Worm (Caenorhabditis elegans): Measurements from ENCODE around the gene M60.7.
A peak's percentile ranks its signal among the peaks of the same experiment; 100 is the strongest.

The M60.7 gene

ce11 chrX:8276984-8277383 lies 16.0 kb upstream of the M60.7 start:
- TF ChIP-seq lsy-2 (tag; optimal IDR thresholded peaks at IDR 0.05): no peak
- TF ChIP-seq nhr-12 (tag; optimal IDR thresholded peaks at IDR 0.05): no peak
- no peak for TF ChIP-seq M03D4.4 (tag; optimal IDR thresholded peaks at IDR 0.05)
- no peak for TF ChIP-seq nhr-2 (tag; optimal IDR thresholded peaks at IDR 0.05)
- TF ChIP-seq ham-2 (GFP tag; optimal IDR thresholded peaks at IDR 0.05): no peak
- TF ChIP-seq unc-62 (GFP tag; optimal IDR thresholded peaks at IDR 0.05): no peak
- no peak for TF ChIP-seq hlh-1 (tag; optimal IDR thresholded peaks at IDR 0.05)
- TF ChIP-seq ceh-83 (GFP tag; optimal IDR thresholded peaks at IDR 0.05): no peak

ce11 chrX:8276333-8276732 lies 15.4 kb upstream of the M60.7 start:
- TF ChIP-seq unc-120 (tag; optimal IDR thresholded peaks at IDR 0.05; ENCODE audit: poor library complexity, severe bottlenecking) (peak; percentile 42), sptf-1 (tag; optimal IDR thresholded peaks at IDR 0.05) (peak; percentile 18), elt-3 (tag; optimal IDR thresholded peaks at IDR 0.05) (no peak)

ce11 chrX:8274869-8275268 lies 13.9 kb upstream of the M60.7 start, which contains the start of gene ksr-1:
ksr-1 (plus strand) TSS chrX:8275169.
- TF ChIP-seq pha-4 (tag; optimal IDR thresholded peaks at IDR 0.05) (no peak), elt-1 (tag; optimal IDR thresholded peaks at IDR 0.05; ENCODE audit: borderline replicate concordance, insufficient read depth) (no peak), cnd-1 (tag; optimal IDR thresholded peaks at IDR 0.05) (no peak), mls-2 (tag; optimal IDR thresholded peaks at IDR 0.05) (no peak)

ce11 chrX:8273496-8273895 lies 12.5 kb upstream of the M60.7 start:
- TF ChIP-seq nhr-28 (tag; optimal IDR thresholded peaks at IDR 0.05) (no peak), cnd-1 (tag; optimal IDR thresholded peaks at IDR 0.05) (peak; percentile 65), lin-32 (GFP tag; optimal IDR thresholded peaks at IDR 0.05) (peak; percentile 8), nhr-76 (tag; optimal IDR thresholded peaks at IDR 0.05) (no peak), lsy-2 (tag; optimal IDR thresholded peaks at IDR 0.05) (no peak), lin-13 (tag; optimal IDR thresholded peaks at IDR 0.05) (no peak), tbx-8 (GFP tag; optimal IDR thresholded peaks at IDR 0.05) (no peak), hlh-1 (tag; optimal IDR thresholded peaks at IDR 0.05) (peak; percentile 51), elt-1 (tag; optimal IDR thresholded peaks at IDR 0.05; ENCODE audit: borderline replicate concordance, insufficient read depth) (no peak), snpc-4 (tag; optimal IDR thresholded peaks at IDR 0.05) (no peak), zip-8 (tag; optimal IDR thresholded peaks at IDR 0.05) (peak; percentile 92), ztf-11 (tag; optimal IDR thresholded peaks at IDR 0.05) (no peak), drap-1 (GFP tag; optimal IDR thresholded peaks at IDR 0.05) (no peak)

- no peak for TF ChIP-seq elt-1 (tag; optimal IDR thresholded peaks at IDR 0.05; ENCODE audit: borderline replicate concordance, insufficient read depth)
- no peak for TF ChIP-seq zip-8 (tag; optimal IDR thresholded peaks at IDR 0.05)
- no peak for TF ChIP-seq sem-2 (GFP tag; optimal IDR thresholded peaks at IDR 0.05)
- TF ChIP-seq lin-32 (GFP tag; optimal IDR thresholded peaks at IDR 0.05): no peak
- TF ChIP-seq sptf-1 (tag; optimal IDR thresholded peaks at IDR 0.05): no peak
Observed at ce11 chrX:8270971-8271553, 10.1 kb upstream of the M60.7 start, which contains the start of gene cutl-29. cutl-29 (minus strand) TSS chrX:8271021.

ce11 chrX:8268083-8268482 lies 7.1 kb upstream of the M60.7 start:
- TF ChIP-seq ceh-83 (GFP tag; optimal IDR thresholded peaks at IDR 0.05) (no peak), ceh-39 (tag; optimal IDR thresholded peaks at IDR 0.05) (no peak), elt-1 (tag; optimal IDR thresholded peaks at IDR 0.05; ENCODE audit: borderline replicate concordance, insufficient read depth) (no peak), mls-2 (tag; optimal IDR thresholded peaks at IDR 0.05) (no peak), ces-1 (GFP tag; optimal IDR thresholded peaks at IDR 0.05) (peak; percentile 79), flh-1 (GFP tag; optimal IDR thresholded peaks at IDR 0.05) (no peak), unc-62 (GFP tag; optimal IDR thresholded peaks at IDR 0.05) (no peak)

- peak; percentile 30 for TF ChIP-seq hlh-1 (tag; optimal IDR thresholded peaks at IDR 0.05)
- no peak for TF ChIP-seq snpc-4 (tag; optimal IDR thresholded peaks at IDR 0.05)
Observed at ce11 chrX:8262734-8263133, 1.8 kb upstream of the M60.7 start.

Data from whole organism, mixed stage, embryonic.